Fruit fly (Drosophila melanogaster) whole organism: ENCODE measurements around the gene CG5854.

Experiments
- CG8478 ChIP-seq: fragments of >200 bp; optimal IDR thresholded peaks from 2 replicates; lab custom pipeline; 2018; ENCODE audit warnings: inconsistent platforms
- Dll ChIP-seq: fragments of >200 bp; optimal IDR thresholded peaks from 2 replicates; lab custom pipeline; 2017
- EcR ChIP-seq, 2 experiments: fragments of >200 bp; optimal IDR thresholded peaks; 2 replicates each; lab custom pipeline; 2017; ENCODE audit warnings: missing biosample characterization in 2 of 2, missing genetic modification characterization in 2 of 2, missing genetic modification reagents in 2 of 2
- psq ChIP-seq: fragments of >200 bp; optimal IDR thresholded peaks from 2 replicates; lab custom pipeline; 2017
- usp ChIP-seq: fragments of >200 bp; optimal IDR thresholded peaks from 2 replicates; lab custom pipeline; 2017; ENCODE audit warnings: missing biosample characterization, missing genetic modification characterization, mixed read lengths

DNA sequence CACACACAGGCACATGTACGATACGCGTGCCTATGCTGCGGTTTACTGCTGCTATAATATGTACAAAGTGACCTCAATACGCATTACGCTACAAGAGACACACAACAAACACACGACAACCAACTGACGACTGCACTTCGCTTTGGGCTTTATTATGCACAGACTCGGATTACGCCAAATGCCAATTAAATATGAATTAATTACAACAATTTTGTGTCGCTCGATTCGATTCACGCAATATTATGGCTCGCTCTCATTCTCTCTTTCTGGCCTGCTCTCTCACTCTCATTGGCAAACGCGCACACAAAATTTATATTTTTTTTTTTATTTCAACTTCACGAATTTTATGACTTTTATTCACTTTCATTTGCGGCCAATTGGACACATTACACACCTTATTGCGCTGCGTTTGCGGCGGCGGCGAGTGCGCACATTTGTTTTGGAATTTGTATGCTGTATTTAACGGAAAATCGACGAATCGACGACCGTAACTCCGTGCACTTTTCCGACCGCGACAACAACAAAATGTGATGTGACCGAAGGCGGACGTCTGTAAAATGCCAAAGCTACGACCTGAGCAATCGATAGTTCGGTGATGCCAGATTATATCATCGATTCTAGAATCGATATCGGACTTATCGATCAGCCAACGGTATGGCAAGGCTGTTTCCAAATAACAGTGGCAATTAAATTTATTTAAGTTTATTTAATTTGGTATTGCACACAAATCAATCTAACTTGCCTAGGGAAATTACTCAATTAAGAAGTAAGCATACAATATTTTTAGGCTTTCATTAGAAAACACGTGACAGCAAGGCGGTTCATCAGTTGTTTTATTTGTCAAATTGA is 11.0 kb upstream of the CG5854 start, which contains the start of the genes sba and CG31141:
- TF ChIP-seq usp (GFP tag; lab: Kevin White, UChicago) (no peak), EcR (GFP tag; optimal IDR thresholded peaks at IDR 0.05; lab: Kevin White, UChicago) (no peak), CG8478 (lab: Kevin White, UChicago) (no peak), psq (lab: Kevin White, UChicago) (no peak), Dll (lab: Kevin White, UChicago) (no peak)
